Worm (Caenorhabditis elegans) whole organism, young adult: ENCODE data around the gene W08F4.5.
"Not testable (repeated sequence)": the region's sequence is repeated elsewhere in the genome, so short reads cannot be mapped to it uniquely, and the experiment has no call there.

ENCODE experiments used
- B0019.2 ChIP-seq: fragments of 200-800 bp; sonication (Bioruptor generic); conservative IDR thresholded peaks from 2 replicates; pipeline ENCODE4 v1.3.6; 2022; ENCODE audit warnings: missing genetic modification reagents, missing genetic modification characterization, missing compliant biosample characterization
- C17E4.6 ChIP-seq: fragments of 200-800 bp; sonication (Bioruptor generic); IDR thresholded peaks from 2 replicates; pipeline ENCODE4 v1.3.6; 2022; ENCODE audit warnings: missing genetic modification reagents, missing genetic modification characterization, missing compliant biosample characterization
- F10E7.11 ChIP-seq: sonication (generic microtip); optimal IDR thresholded peaks from 2 replicates; lab custom pipeline; 2017; ENCODE audit warnings: mild to moderate bottlenecking, missing genetic modification characterization, moderate library complexity, missing compliant biosample characterization
- F23B12.7 ChIP-seq: sonication (generic microtip); optimal IDR thresholded peaks from 2 replicates; lab custom pipeline; 2017; ENCODE audit warnings: missing genetic modification characterization, mild to moderate bottlenecking, missing compliant biosample characterization, antibody characterized with exemption, moderate library complexity; ENCODE audit not compliant: insufficient read depth
- F33H1.4 ChIP-seq: fragments of 200-800 bp; sonication (Bioruptor generic); IDR thresholded peaks from 2 replicates; pipeline ENCODE4 v1.3.6; 2022; ENCODE audit warnings: missing genetic modification reagents, missing genetic modification characterization, missing compliant biosample characterization
- F57A8.1 ChIP-seq: fragments of 200-800 bp; sonication (Bioruptor generic); optimal IDR thresholded peaks from 2 replicates; lab custom pipeline; 2018; ENCODE audit warnings: mild to moderate bottlenecking, missing genetic modification characterization, moderate library complexity, missing compliant biosample characterization
- F57C9.4 ChIP-seq: sonication (generic microtip); optimal IDR thresholded peaks from 2 replicates; lab custom pipeline; 2017; ENCODE audit warnings: mild to moderate bottlenecking, missing genetic modification characterization, missing compliant biosample characterization
- T07F8.4 ChIP-seq: sonication (generic microtip); optimal IDR thresholded peaks from 2 replicates; lab custom pipeline; 2016; ENCODE audit warnings: mild to moderate bottlenecking, missing genetic modification characterization, moderate library complexity, missing compliant biosample characterization
- athp-1 ChIP-seq: sonication (generic microtip); optimal IDR thresholded peaks from 2 replicates; lab custom pipeline; 2017; ENCODE audit warnings: mild to moderate bottlenecking, missing genetic modification characterization, missing compliant biosample characterization
- attf-5 ChIP-seq: fragments of 200-800 bp; sonication (Bioruptor generic); optimal IDR thresholded peaks from 2 replicates; lab custom pipeline; 2018; ENCODE audit warnings: mild to moderate bottlenecking, missing genetic modification characterization, missing compliant biosample characterization
- attf-6 ChIP-seq: fragments of 200-800 bp; sonication (Bioruptor generic); IDR thresholded peaks from 2 replicates; pipeline ENCODE4 v1.3.6; 2022; ENCODE audit warnings: missing genetic modification reagents, missing genetic modification characterization, missing compliant biosample characterization
- ccch-3 ChIP-seq: fragments of 200-800 bp; sonication (Bioruptor generic); optimal IDR thresholded peaks from 2 replicates; lab custom pipeline; 2018; ENCODE audit warnings: mild to moderate bottlenecking, missing genetic modification characterization, missing compliant biosample characterization
- cebp-1 ChIP-seq, 2 experiments: fragments of 200-800 bp in 1 of 2; sonication (Bioruptor generic) in 1 of 2; sonication (generic microtip) in 1 of 2; IDR thresholded peaks in 1 of 2; optimal IDR thresholded peaks in 1 of 2; 2 replicates each; pipeline versions ENCODE4 v1.3.6 to Lab custom; 2017 to 2022; ENCODE audit warnings: missing compliant biosample characterization in 2 of 2, missing genetic modification characterization in 2 of 2, mild to moderate bottlenecking in 1 of 2, missing genetic modification reagents in 1 of 2, moderate library complexity in 1 of 2
- ceh-40 ChIP-seq: fragments of 200-800 bp; sonication (Bioruptor generic); IDR thresholded peaks from 2 replicates; pipeline ENCODE4 v1.3.6; 2022; ENCODE audit warnings: missing genetic modification characterization, missing compliant biosample characterization
- ceh-91 ChIP-seq: fragments of 200-800 bp; sonication (Bioruptor generic); IDR thresholded peaks from 2 replicates; pipeline ENCODE4 v1.3.6; 2022; ENCODE audit warnings: missing genetic modification reagents, missing genetic modification characterization, missing compliant biosample characterization
- die-1 ChIP-seq: sonication (generic microtip); optimal IDR thresholded peaks from 2 replicates; lab custom pipeline; 2016; ENCODE audit warnings: missing genotype, mild to moderate bottlenecking, missing genetic modification characterization, missing compliant biosample characterization
- dox-1 ChIP-seq: fragments of 200-800 bp; sonication (Bioruptor generic); IDR thresholded peaks from 2 replicates; pipeline ENCODE4 v1.3.6; 2022; ENCODE audit warnings: missing genetic modification reagents, missing genetic modification characterization, missing compliant biosample characterization
- dpff-1 ChIP-seq: sonication (generic microtip); optimal IDR thresholded peaks from 2 replicates; lab custom pipeline; 2017; ENCODE audit warnings: mild to moderate bottlenecking, missing genetic modification characterization, missing compliant biosample characterization
- dpl-1 ChIP-seq: fragments of 150-350 bp; optimal IDR thresholded peaks from 2 replicates; lab custom pipeline; 2014; ENCODE audit warnings: missing biosample characterization, missing genetic modification reagents, missing genetic modification characterization
- fkh-3 ChIP-seq: sonication (generic microtip); optimal IDR thresholded peaks from 2 replicates; lab custom pipeline; 2016; ENCODE audit warnings: mild to moderate bottlenecking, missing genetic modification characterization, missing compliant biosample characterization
- let-526 ChIP-seq: fragments of 200-800 bp; sonication (Bioruptor generic); IDR thresholded peaks from 2 replicates; pipeline ENCODE4 v1.3.6; 2022; ENCODE audit warnings: missing genetic modification reagents, missing genetic modification characterization, missing compliant biosample characterization
- lin-35 ChIP-seq, 3 experiments: fragments of 150-350 bp in 2 of 3; sonication (generic microtip) in 1 of 3; optimal IDR thresholded peaks; 2 replicates each; lab custom pipeline; 2014 to 2018; ENCODE audit warnings: missing biosample characterization in 3 of 3, missing genetic modification characterization in 3 of 3, missing genetic modification reagents in 3 of 3
- lin-40 ChIP-seq: sonication (generic microtip); optimal IDR thresholded peaks from 2 replicates; lab custom pipeline; 2016; ENCODE audit warnings: missing genetic modification characterization, mild to moderate bottlenecking, missing compliant biosample characterization, missing genotype, missing genetic modification reagents
- lsy-27 ChIP-seq: sonication (generic microtip); optimal IDR thresholded peaks from 2 replicates; lab custom pipeline; 2017; ENCODE audit warnings: missing genetic modification characterization, mild to moderate bottlenecking, missing compliant biosample characterization, antibody characterized with exemption, missing genotype, borderline replicate concordance; ENCODE audit not compliant: insufficient read depth
- madf-8 ChIP-seq: fragments of 200-800 bp; sonication (Bioruptor generic); conservative IDR thresholded peaks from 2 replicates; pipeline ENCODE4 v1.3.6; 2022; ENCODE audit warnings: missing genetic modification reagents, missing genetic modification characterization, missing compliant biosample characterization
- mcd-1 ChIP-seq: fragments of 200-800 bp; sonication (Bioruptor generic); IDR thresholded peaks from 2 replicates; pipeline ENCODE4 v1.3.6; 2022; ENCODE audit warnings: missing genetic modification reagents, missing genetic modification characterization, missing compliant biosample characterization
- mxl-1 ChIP-seq: sonication (generic microtip); optimal IDR thresholded peaks from 2 replicates; lab custom pipeline; 2016; ENCODE audit warnings: missing genetic modification characterization, missing compliant biosample characterization
- nfya-1 ChIP-seq: sonication (generic microtip); optimal IDR thresholded peaks from 2 replicates; lab custom pipeline; 2017; ENCODE audit warnings: antibody characterized with exemption, missing compliant biosample characterization, missing genetic modification characterization, borderline replicate concordance; ENCODE audit not compliant: insufficient read depth
- nfyb-1 ChIP-seq: fragments of 200-800 bp; sonication (Bioruptor generic); IDR thresholded peaks from 2 replicates; pipeline ENCODE4 v1.3.6; 2022; ENCODE audit warnings: missing genetic modification reagents, missing genetic modification characterization, missing compliant biosample characterization
- nhr-120 ChIP-seq: fragments of 200-800 bp; sonication (Bioruptor generic); IDR thresholded peaks from 2 replicates; pipeline ENCODE4 v1.3.6; 2022; ENCODE audit warnings: missing genetic modification characterization, missing compliant biosample characterization
- nhr-80 ChIP-seq: sonication (generic microtip); optimal IDR thresholded peaks from 2 replicates; lab custom pipeline; 2016; ENCODE audit warnings: missing genetic modification characterization, missing compliant biosample characterization
- rcor-1 ChIP-seq: fragments of 200-800 bp; sonication (Bioruptor generic); IDR thresholded peaks from 2 replicates; pipeline ENCODE4 v1.3.6; 2022; ENCODE audit warnings: missing genetic modification reagents, missing genetic modification characterization, missing compliant biosample characterization
- repo-1 ChIP-seq: sonication (generic microtip); optimal IDR thresholded peaks from 2 replicates; lab custom pipeline; 2017; ENCODE audit warnings: mild to moderate bottlenecking, missing genetic modification characterization, missing compliant biosample characterization
- snpc-1.3 ChIP-seq: sonication (generic microtip); optimal IDR thresholded peaks from 2 replicates; lab custom pipeline; 2017; ENCODE audit warnings: missing genetic modification characterization, mild to moderate bottlenecking, missing compliant biosample characterization, antibody characterized with exemption, moderate library complexity, missing genotype, missing genetic modification reagents; ENCODE audit not compliant: insufficient read depth
- snpc-4 ChIP-seq, 5 experiments: fragments of 150-350 bp in 1 of 5; sonication (generic microtip) in 4 of 5; optimal IDR thresholded peaks; 2 replicates each; lab custom pipeline; 2014 to 2018; ENCODE audit warnings: missing genetic modification characterization in 5 of 5, missing biosample characterization in 3 of 5, antibody characterized with exemption in 2 of 5, mild to moderate bottlenecking in 2 of 5, missing compliant biosample characterization in 2 of 5, missing genotype in 2 of 5, moderate library complexity in 2 of 5, missing genetic modification reagents in 1 of 5
- tbp1 ChIP-seq: fragments of 200-800 bp; sonication (Bioruptor generic); optimal IDR thresholded peaks from 2 replicates; lab custom pipeline; 2018; ENCODE audit warnings: mild to moderate bottlenecking, missing genetic modification characterization, missing compliant biosample characterization
- xnd-1 ChIP-seq: sonication (generic microtip); optimal IDR thresholded peaks from 2 replicates; lab custom pipeline; 2016; ENCODE audit warnings: missing genotype, missing genetic modification reagents, missing genetic modification characterization, missing compliant biosample characterization
- zfh-2 ChIP-seq: fragments of 200-800 bp; sonication (Bioruptor generic); conservative IDR thresholded peaks from 2 replicates; pipeline ENCODE4 v1.3.6; 2022; ENCODE audit warnings: missing genetic modification reagents, missing genetic modification characterization, missing compliant biosample characterization
- ztf-6 ChIP-seq: fragments of 200-800 bp; sonication (Bioruptor generic); IDR thresholded peaks from 2 replicates; pipeline ENCODE4 v1.3.6; 2022; ENCODE audit warnings: missing genetic modification reagents, missing genetic modification characterization, missing compliant biosample characterization

The W08F4.5 gene

DNA sequence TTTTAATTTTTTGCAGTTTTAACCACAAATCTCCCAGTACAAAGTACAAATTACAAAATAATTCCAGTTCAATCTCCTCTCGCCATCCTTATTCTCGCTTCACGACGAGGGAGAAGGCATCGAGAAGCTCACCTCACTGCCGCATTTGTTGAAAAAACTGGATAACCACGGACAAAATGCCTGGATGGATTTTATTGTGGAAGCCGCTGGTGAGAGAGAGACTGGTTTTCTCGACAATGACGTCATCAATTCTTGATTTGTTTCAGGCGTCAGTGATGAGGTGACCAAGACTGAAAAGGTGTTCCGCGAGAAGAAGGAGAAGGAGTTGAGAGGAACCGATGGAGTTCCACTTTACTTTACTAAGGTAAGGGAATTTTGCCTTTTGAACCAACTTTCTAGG lies 19.2 kb downstream of the W08F4.5 start (continued):
- no peak for TF ChIP-seq tbp1 (GFP tag; lab: Kevin White, UChicago)
- TF ChIP-seq, all 124 proteins: peak for 0

DNA sequence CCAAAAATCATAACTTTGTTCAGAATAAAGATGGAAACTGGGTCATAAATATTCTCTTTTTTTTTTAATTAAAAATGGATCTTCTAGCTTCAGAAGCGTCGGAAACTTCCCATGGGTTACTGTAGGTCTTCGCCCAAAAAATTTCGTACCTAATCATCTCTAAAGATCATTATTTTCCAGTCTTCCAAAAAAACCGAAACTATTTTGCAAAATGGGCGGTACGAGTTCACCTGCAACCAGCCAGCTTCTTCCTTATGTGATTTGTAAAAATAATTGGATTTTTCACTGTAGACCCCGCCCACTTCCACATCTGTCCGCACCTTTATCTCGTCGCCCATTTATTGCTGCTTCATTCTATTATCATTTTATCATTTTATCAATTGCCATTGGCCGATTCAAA lies 22.3 kb downstream of the W08F4.5 start, which contains the start of gene mlt-10:
Gene mlt-10, plus strand, starts transcription at position 301 of the 400 bp plus-strand sequence.
- TF ChIP-seq mxl-1 = no peak
- no peak for TF ChIP-seq ceh-40 (GFP tag; lab: Robert Waterston, UW)
- no peak for TF ChIP-seq xnd-1
- no peak for TF ChIP-seq F33H1.4 (GFP tag; lab: Robert Waterston, UW)

DNA sequence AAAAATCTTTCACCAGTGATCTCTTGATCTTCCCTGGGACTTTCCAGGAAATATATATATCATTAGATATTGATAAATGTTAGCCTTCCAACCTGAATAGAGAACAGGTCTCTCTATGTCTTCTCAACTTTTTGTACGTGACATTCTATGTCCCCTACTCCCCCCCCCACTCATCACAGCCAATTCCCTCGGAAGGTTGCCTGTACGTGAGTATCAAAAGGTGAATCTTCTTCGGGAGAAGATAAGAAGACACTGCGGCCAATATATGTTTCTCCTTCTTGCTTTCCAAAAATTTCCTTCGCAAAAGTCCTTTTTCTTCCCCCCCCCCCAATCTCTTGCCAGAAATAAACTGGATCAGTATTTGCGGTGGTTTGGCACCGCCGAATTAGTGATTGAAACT lies 26.3 kb downstream of the W08F4.5 start:
- no peak for TF ChIP-seq F57A8.1 (GFP tag; lab: Kevin White, UChicago)
- TF ChIP-seq dox-1 (GFP tag; lab: Robert Waterston, UW) = no peak
- no peak for TF ChIP-seq dpff-1 (tag; lab: Kevin White, UChicago)

DNA sequence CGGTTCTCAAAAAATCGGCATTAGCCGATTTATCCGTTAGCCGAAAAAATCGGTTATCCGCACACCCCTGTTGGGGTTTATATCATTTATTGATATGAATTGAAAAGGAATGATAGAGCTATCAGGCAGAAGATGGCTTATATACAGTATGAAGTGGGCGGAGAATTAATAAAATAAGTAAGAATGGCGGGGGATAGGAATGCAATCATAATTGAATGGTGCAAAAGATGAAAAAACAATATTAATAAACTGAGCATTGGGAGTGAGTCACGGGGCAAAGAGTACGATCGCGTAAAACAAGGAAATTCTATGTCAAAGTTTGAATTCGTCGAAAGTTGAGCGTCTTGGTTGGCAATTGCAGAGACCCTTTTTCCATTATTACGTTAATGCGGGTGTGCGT lies 31.9 kb downstream of the W08F4.5 start, which contains the start of gene T27A1.2:
Gene T27A1.2, minus strand, starts transcription at position 101 of the 400 bp plus-strand sequence.
- TF ChIP-seq nhr-120 (GFP tag; lab: Robert Waterston, UW) (no peak), lin-35 (GFP tag; optimal IDR thresholded peaks at IDR 0.05; lab: Kevin White, UChicago) (no peak), nfya-1 (tag; lab: Kevin White, UChicago) (no peak), rcor-1 (GFP tag; lab: Robert Waterston, UW) (no peak), F57C9.4 (no peak), B0019.2 (GFP tag; lab: Robert Waterston, UW) (no peak), ztf-6 (GFP tag; lab: Robert Waterston, UW) (no peak), lin-40 (tag; lab: Kevin White, UChicago) (no peak), mcd-1 (GFP tag; lab: Robert Waterston, UW) (no peak), madf-8 (GFP tag; lab: Robert Waterston, UW) (no peak), dpff-1 (tag; lab: Kevin White, UChicago) (no peak), repo-1 (no peak), snpc-1.3 (tag; lab: Kevin White, UChicago) (no peak), F23B12.7 (tag; lab: Kevin White, UChicago) (no peak), let-526 (GFP tag; lab: Robert Waterston, UW) (no peak), snpc-4 (GFP tag; optimal IDR thresholded peaks at IDR 0.05; lab: Kevin White, UChicago) (no peak), snpc-4 (tag; optimal IDR thresholded peaks at IDR 0.05; lab: Kevin White, UChicago) (no peak), athp-1 (no peak), nhr-80 (tag; lab: Kevin White, UChicago) (no peak), ceh-40 (GFP tag; lab: Robert Waterston, UW) (no peak), dpl-1 (GFP tag; lab: Kevin White, UChicago) (no peak)

DNA sequence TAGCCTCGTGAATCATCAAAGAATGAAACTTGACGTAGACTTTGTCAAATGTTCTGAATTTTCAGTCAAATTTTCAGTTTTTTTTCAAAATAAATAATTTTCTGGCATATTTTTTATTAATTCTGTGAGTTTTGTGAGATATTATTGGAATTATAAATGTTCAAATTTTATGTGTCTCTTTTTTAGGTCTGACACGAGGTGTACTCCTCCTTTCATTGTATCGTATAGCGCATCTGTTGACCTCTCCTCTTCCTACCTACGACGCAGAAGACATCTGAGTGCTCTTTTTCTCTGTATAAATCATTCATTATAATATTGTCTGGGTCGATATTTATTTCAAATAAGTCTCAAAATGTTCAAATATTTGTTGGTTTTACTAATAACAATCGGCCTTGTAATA lies 33.5 kb downstream of the W08F4.5 start, which contains the start of gene T27A1.3:
Gene T27A1.3, plus strand, starts transcription at position 301 of the 400 bp plus-strand sequence.
- not testable (repeated sequence) for TF ChIP-seq T07F8.4 (tag; lab: Kevin White, UChicago); F10E7.11; ccch-3

DNA sequence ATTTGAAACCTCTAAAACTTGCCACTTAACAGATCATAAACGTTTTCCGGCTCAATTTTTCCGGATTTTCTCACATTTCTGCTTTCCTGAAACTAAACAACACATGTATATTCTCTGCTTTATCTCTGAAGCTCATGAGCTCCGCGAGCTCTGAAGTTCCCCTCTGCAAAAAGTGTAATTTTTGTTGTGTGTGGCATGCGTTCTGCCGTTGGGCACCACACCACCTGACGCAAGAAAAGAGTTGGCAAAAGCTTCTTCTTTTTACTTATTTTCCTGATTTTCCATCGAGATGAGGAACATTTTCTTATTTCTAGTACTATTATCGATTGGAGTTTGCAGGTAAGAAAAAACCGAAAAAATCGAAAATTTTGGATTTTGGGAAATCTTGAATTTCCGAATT lies 42.3 kb downstream of the W08F4.5 start, which contains the start of gene lgc-34:
Gene lgc-34, plus strand, starts transcription at position 200 of the 400 bp plus-strand sequence.
- TF ChIP-seq attf-5 (no peak), zfh-2 (no peak), C17E4.6 (no peak), lsy-27 (no peak), cebp-1 (GFP tag; IDR thresholded peaks at IDR 0.05; lab: Robert Waterston, UW) (no peak), cebp-1 (tag; optimal IDR thresholded peaks at IDR 0.05; lab: Kevin White, UChicago) (no peak), fkh-3 (no peak), F10E7.11 (no peak), die-1 (tag; lab: Kevin White, UChicago) (no peak), ceh-91 (GFP tag; lab: Robert Waterston, UW) (no peak), attf-6 (GFP tag; lab: Robert Waterston, UW) (no peak), snpc-4 (GFP tag; optimal IDR thresholded peaks at IDR 0.05; lab: Kevin White, UChicago) (no peak), snpc-4 (tag; optimal IDR thresholded peaks at IDR 0.05; lab: Kevin White, UChicago) (no peak), nfyb-1 (GFP tag; lab: Robert Waterston, UW) (no peak)
